Worm (Caenorhabditis elegans) whole organism, L1 larva: Measurements from ENCODE around the gene nep-1.
A peak's percentile ranks its signal among the peaks of the same experiment; 100 is the strongest.

ENCODE experiments used
- blmp-1 ChIP-seq: fragments of 150-350 bp; optimal IDR thresholded peaks from 2 replicates; lab custom pipeline; 2014; ENCODE audit warnings: missing biosample characterization, missing genetic modification characterization
- efl-1 ChIP-seq, 4 experiments: fragments of 150-350 bp; optimal IDR thresholded peaks in 3 of 4; peaks in 1 of 4; 1 replicate in 1 of 4; 2 replicates in 3 of 4; lab custom pipeline; 2014; ENCODE audit warnings: missing biosample characterization in 2 of 4, missing genetic modification characterization in 2 of 4, missing genetic modification reagents in 2 of 4
- elt-2 ChIP-seq: sonication (generic microtip); optimal IDR thresholded peaks from 2 replicates; lab custom pipeline; 2016; ENCODE audit warnings: missing genetic modification characterization, mild to moderate bottlenecking, inconsistent platforms, missing compliant biosample characterization, missing genetic modification reagents
- elt-3 ChIP-seq, 6 experiments: fragments of 150-350 bp in 1 of 6; sonication (generic microtip); optimal IDR thresholded peaks; 2 replicates each; lab custom pipeline; 2017 to 2018; ENCODE audit warnings: missing biosample characterization in 6 of 6, missing genetic modification characterization in 6 of 6, inconsistent platforms in 1 of 6
- fkh-8 ChIP-seq: sonication (generic microtip); optimal IDR thresholded peaks from 2 replicates; lab custom pipeline; 2016; ENCODE audit warnings: mild to moderate bottlenecking, missing genetic modification characterization, missing compliant biosample characterization
- grh-1 ChIP-seq: fragments of 200-800 bp; sonication (Bioruptor generic); IDR thresholded peaks from 2 replicates; pipeline ENCODE4 v1.3.6; 2022; ENCODE audit warnings: missing genetic modification reagents, missing genetic modification characterization, missing compliant biosample characterization
- hpl-2 ChIP-seq: fragments of 150-350 bp; optimal IDR thresholded peaks from 2 replicates; lab custom pipeline; 2014; ENCODE audit warnings: missing biosample characterization, missing genetic modification reagents, missing genetic modification characterization
- lin-14 ChIP-seq: fragments of 200-800 bp; sonication (Bioruptor generic); optimal IDR thresholded peaks from 2 replicates; lab custom pipeline; 2018; ENCODE audit warnings: mild to moderate bottlenecking, missing genetic modification characterization, moderate library complexity, missing compliant biosample characterization
- lin-35 ChIP-seq, 2 experiments: fragments of 150-350 bp; optimal IDR thresholded peaks; 2 replicates each; lab custom pipeline; 2014; ENCODE audit warnings: missing biosample characterization in 2 of 2, missing genetic modification characterization in 2 of 2, missing genetic modification reagents in 2 of 2
- lsy-2 ChIP-seq, 2 experiments: fragments of 150-350 bp; optimal IDR thresholded peaks; 2 replicates each; lab custom pipeline; 2014; ENCODE audit warnings: missing biosample characterization in 2 of 2, missing genetic modification characterization in 2 of 2
- mab-9 ChIP-seq: fragments of 200-800 bp; sonication (Bioruptor generic); IDR thresholded peaks from 2 replicates; pipeline ENCODE4 v1.3.6; 2022; ENCODE audit warnings: missing genetic modification reagents, missing genetic modification characterization, missing compliant biosample characterization
- mdl-1 ChIP-seq, 2 experiments: fragments of 150-350 bp; optimal IDR thresholded peaks; 2 replicates each; lab custom pipeline; 2014 to 2017; ENCODE audit warnings: missing biosample characterization in 2 of 2, missing genetic modification characterization in 2 of 2, inconsistent platforms in 1 of 2
- nhr-20 ChIP-seq: sonication (generic microtip); optimal IDR thresholded peaks from 2 replicates; lab custom pipeline; 2016; ENCODE audit warnings: mild to moderate bottlenecking, missing genetic modification characterization, missing compliant biosample characterization
- nhr-71 ChIP-seq: sonication (generic microtip); optimal IDR thresholded peaks from 2 replicates; lab custom pipeline; 2016; ENCODE audit warnings: mild to moderate bottlenecking, missing genetic modification characterization, moderate library complexity, missing compliant biosample characterization
- nhr-76 ChIP-seq: sonication (generic microtip); optimal IDR thresholded peaks from 2 replicates; lab custom pipeline; 2017; ENCODE audit warnings: missing biosample characterization, missing genetic modification characterization
- nhr-85 ChIP-seq: sonication (generic microtip); peaks from one replicate; lab custom pipeline; 2016; ENCODE audit warnings: missing genetic modification characterization, inconsistent platforms, missing compliant biosample characterization
- pqm-1 ChIP-seq: sonication (generic microtip); optimal IDR thresholded peaks from 3 replicates; lab custom pipeline; 2017; ENCODE audit warnings: missing biosample characterization, missing genetic modification characterization
- snu-23 ChIP-seq: sonication (generic microtip); optimal IDR thresholded peaks from 2 replicates; lab custom pipeline; 2016; ENCODE audit warnings: missing genetic modification characterization, missing compliant biosample characterization
- tlp-1 ChIP-seq: fragments of 150-350 bp; optimal IDR thresholded peaks from 2 replicates; lab custom pipeline; 2014; ENCODE audit warnings: missing biosample characterization, missing genetic modification characterization
- unc-62 ChIP-seq: fragments of 150-350 bp; optimal IDR thresholded peaks from 2 replicates; lab custom pipeline; 2014; ENCODE audit warnings: missing biosample characterization, missing genetic modification reagents, missing genetic modification characterization
- ztf-11 ChIP-seq, 2 experiments: sonication (generic microtip); optimal IDR thresholded peaks; 2 replicates each; lab custom pipeline; 2016 to 2017; ENCODE audit warnings: missing genetic modification characterization in 2 of 2, missing biosample characterization in 1 of 2, missing compliant biosample characterization in 1 of 2

The nep-1 gene

ce11 chrII:11612034-11612723 is 44.8 kb downstream of the nep-1 start, which contains the start of gene F07A11.5:
Gene F07A11.5 (plus strand): TSS chrII:11612300.
- TF ChIP-seq efl-1 (optimal IDR thresholded peaks at IDR 0.05; lab: Kevin White, UChicago) (no peak), efl-1 (GFP tag; optimal IDR thresholded peaks at IDR 0.05 in 1 of 2; lab: Kevin White, UChicago) (peak in 1 of 2 experiments; percentile 52), fkh-8 (no peak)

ce11 chrII:11611462-11611861 is 45.5 kb downstream of the nep-1 start:
- TF ChIP-seq mdl-1 (tag; optimal IDR thresholded peaks at IDR 0.05; lab: Kevin White, UChicago) = peak in 1 of 2 experiments; percentile 10
- TF ChIP-seq elt-3 (tag; optimal IDR thresholded peaks at IDR 0.05; lab: Kevin White, UChicago) = peak in 5 of 6 experiments; percentile 62 to 99 (median 75)
- TF ChIP-seq mab-9 (GFP tag; lab: Robert Waterston, UW) = no peak
- TF ChIP-seq lsy-2 (tag; optimal IDR thresholded peaks at IDR 0.05; lab: Kevin White, UChicago) = peak in 1 of 2 experiments; percentile 20
- peak in 1 of 2 experiments; percentile 44 for TF ChIP-seq lin-35 (GFP tag; optimal IDR thresholded peaks at IDR 0.05; lab: Kevin White, UChicago)
- no peak for TF ChIP-seq snu-23
- TF ChIP-seq pqm-1 (tag; lab: Kevin White, UChicago) = peak; percentile 18
- TF ChIP-seq nhr-71 (tag; lab: Kevin White, UChicago) = peak; percentile 23
- peak; percentile 55 for TF ChIP-seq tlp-1
- TF ChIP-seq nhr-76 (tag; lab: Kevin White, UChicago) = no peak
- TF ChIP-seq hpl-2 = no peak
- TF ChIP-seq ztf-11 (tag; optimal IDR thresholded peaks at IDR 0.05; lab: Kevin White, UChicago) = no peak
- TF ChIP-seq nhr-85 (tag; lab: Kevin White, UChicago) = peak; percentile 72
- TF ChIP-seq elt-2 (tag; lab: Kevin White, UChicago) = peak; percentile 80
- peak; percentile 45 for TF ChIP-seq lin-14 (GFP tag; lab: Kevin White, UChicago)
- TF ChIP-seq unc-62 (GFP tag; lab: Kevin White, UChicago) = no peak
- TF ChIP-seq nhr-20 (tag; lab: Kevin White, UChicago) = peak; percentile 40
- peak; percentile 50 for TF ChIP-seq blmp-1 (tag; lab: Kevin White, UChicago)

DNA sequence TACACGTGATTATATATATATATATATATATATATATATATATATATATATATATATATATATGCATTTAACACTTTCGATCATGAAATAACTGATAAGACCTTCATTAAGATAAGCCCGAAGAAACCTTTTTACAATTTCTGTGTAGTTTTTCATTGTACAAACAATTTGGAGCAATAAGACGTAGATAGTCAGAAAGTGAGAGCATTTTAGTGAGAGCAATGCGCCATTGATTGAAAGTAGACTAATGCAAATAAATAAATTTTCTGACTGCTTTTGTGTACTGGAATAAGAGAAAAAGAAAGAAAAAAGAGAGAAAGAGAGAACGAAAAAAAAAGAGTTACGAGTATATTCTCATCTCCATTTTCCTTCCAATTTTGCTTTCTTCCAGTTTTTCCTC is 52.4 kb downstream of the nep-1 start:
- TF ChIP-seq efl-1 (optimal IDR thresholded peaks at IDR 0.05; lab: Kevin White, UChicago) = no peak
- TF ChIP-seq efl-1 (GFP tag; optimal IDR thresholded peaks at IDR 0.05 in 1 of 2; lab: Kevin White, UChicago) = peak in 1 of 2 experiments; percentile 64
- peak; percentile 74 for TF ChIP-seq elt-2 (tag; lab: Kevin White, UChicago)
- TF ChIP-seq lin-35 (GFP tag; optimal IDR thresholded peaks at IDR 0.05; lab: Kevin White, UChicago) = peak in 1 of 2 experiments; percentile 2
- TF ChIP-seq grh-1 (GFP tag; lab: Robert Waterston, UW) = no peak
- TF ChIP-seq lin-14 (GFP tag; lab: Kevin White, UChicago) = peak; percentile 0
- TF ChIP-seq unc-62 (GFP tag; lab: Kevin White, UChicago) = no peak
